Worm (Caenorhabditis elegans): ENCODE measurements around the gene tre-5.

- TF ChIP-seq ref-1 (GFP tag; conservative IDR thresholded peaks at IDR 0.05) (no peak), ztf-29 (GFP tag; IDR thresholded peaks at IDR 0.05) (no peak)
Observed at ce11 chrII:67663-68062, 12.6 kb upstream of the tre-5 start.
